Fruit fly (Drosophila melanogaster) whole organism, embryonic: Measurements from ENCODE around the gene CG32281.

Experiments used
- ATbp ChIP-seq: fragments of 200-800 bp; sonication (Bioruptor generic); optimal IDR thresholded peaks from 2 replicates; lab custom pipeline; 2017; ENCODE audit warnings: missing biosample characterization, mild to moderate bottlenecking, missing genetic modification characterization, missing genetic modification reagents
- CG11696 ChIP-seq: fragments of 200-800 bp; sonication (Bioruptor generic); IDR thresholded peaks from 2 replicates; pipeline ENCODE4 v1.3.6; 2022; ENCODE audit warnings: missing biosample characterization, missing genetic modification characterization
- CG12236 ChIP-seq: fragments of 200-800 bp; sonication (Bioruptor generic); optimal IDR thresholded peaks from 2 replicates; lab custom pipeline; 2016; ENCODE audit warnings: missing biosample characterization, missing genetic modification characterization
- CG12299 ChIP-seq: fragments of 200-800 bp; sonication (Bioruptor generic); optimal IDR thresholded peaks from 2 replicates; lab custom pipeline; 2018; ENCODE audit warnings: missing biosample characterization, mild to moderate bottlenecking, missing genetic modification characterization
- CG13894 ChIP-seq: fragments of 200-800 bp; sonication (Bioruptor generic); optimal IDR thresholded peaks from 3 replicates; lab custom pipeline; 2018; ENCODE audit warnings: missing biosample characterization, mild to moderate bottlenecking, missing genetic modification characterization, moderate library complexity
- CG14667 ChIP-seq: fragments of 200-800 bp; sonication (Bioruptor generic); IDR thresholded peaks from 2 replicates; pipeline ENCODE4 v1.3.6; 2022; ENCODE audit warnings: missing biosample characterization, missing genetic modification characterization
- CG15011 ChIP-seq: fragments of 200-800 bp; sonication (Bioruptor generic); optimal IDR thresholded peaks from 3 replicates; lab custom pipeline; 2018; ENCODE audit warnings: missing biosample characterization, mild to moderate bottlenecking, missing genetic modification characterization
- CG15269 ChIP-seq: fragments of 200-800 bp; sonication (Bioruptor generic); optimal IDR thresholded peaks from 2 replicates; lab custom pipeline; 2018; ENCODE audit warnings: missing biosample characterization, mild to moderate bottlenecking, missing genetic modification characterization, moderate library complexity
- CG1603 ChIP-seq: fragments of 200-800 bp; sonication (Bioruptor generic); optimal IDR thresholded peaks from 2 replicates; lab custom pipeline; 2019; ENCODE audit warnings: missing biosample characterization, mild to moderate bottlenecking, missing genetic modification characterization, moderate library complexity
- CG2202 ChIP-seq: fragments of 200-800 bp; sonication (Bioruptor generic); optimal IDR thresholded peaks from 2 replicates; lab custom pipeline; 2018; ENCODE audit warnings: missing biosample characterization, mild to moderate bottlenecking, missing genetic modification characterization
- CG2678 ChIP-seq: fragments of 200-800 bp; sonication (Bioruptor generic); optimal IDR thresholded peaks from 3 replicates; lab custom pipeline; 2019; ENCODE audit warnings: missing biosample characterization, mild to moderate bottlenecking, missing genetic modification characterization, moderate library complexity
- CG2889 ChIP-seq: fragments of 200-800 bp; sonication (Bioruptor generic); IDR thresholded peaks from 3 replicates; pipeline ENCODE4 v1.3.6; 2022; ENCODE audit warnings: missing biosample characterization, missing genetic modification characterization
- CG31224 ChIP-seq: fragments of 200-800 bp; sonication (Bioruptor generic); IDR thresholded peaks from 2 replicates; pipeline ENCODE4 v1.3.6; 2022; ENCODE audit warnings: missing biosample characterization, missing genetic modification characterization
- CG32767 ChIP-seq: fragments of 200-800 bp; sonication (Bioruptor generic); IDR thresholded peaks from 2 replicates; pipeline ENCODE4 v1.3.6; 2022; ENCODE audit warnings: missing biosample characterization, missing genetic modification characterization
- CG4282 ChIP-seq: fragments of 200-800 bp; sonication (Bioruptor generic); optimal IDR thresholded peaks from 2 replicates; lab custom pipeline; 2016; ENCODE audit warnings: missing biosample characterization, missing genetic modification characterization
- CG4617 ChIP-seq: fragments of 200-800 bp; sonication (Bioruptor generic); optimal IDR thresholded peaks from 3 replicates; lab custom pipeline; 2016; ENCODE audit warnings: missing biosample characterization, missing genetic modification characterization, borderline replicate concordance
- CG6272 ChIP-seq: fragments of 200-800 bp; sonication (Bioruptor generic); IDR thresholded peaks from 2 replicates; pipeline ENCODE4 v1.3.6; 2022; ENCODE audit warnings: missing biosample characterization, missing genetic modification characterization
- CG6854 ChIP-seq: fragments of 200-800 bp; sonication (Bioruptor generic); optimal IDR thresholded peaks from 3 replicates; lab custom pipeline; 2017; ENCODE audit warnings: missing biosample characterization, mild to moderate bottlenecking, missing genetic modification characterization
- CG7372 ChIP-seq: fragments of 200-800 bp; sonication (Bioruptor generic); IDR thresholded peaks from 2 replicates; pipeline ENCODE4 v1.3.6; 2022; ENCODE audit warnings: missing biosample characterization, missing genetic modification characterization
- CG8290 ChIP-seq, 3 experiments: fragments of 200-800 bp; sonication (Bioruptor generic); optimal IDR thresholded peaks; 2 replicates each; lab custom pipeline; 2016 to 2019; ENCODE audit warnings: missing biosample characterization in 3 of 3, missing genetic modification characterization in 3 of 3, mild to moderate bottlenecking in 2 of 3, moderate library complexity in 1 of 3
- CG8944 ChIP-seq: fragments of 200-800 bp; sonication (Bioruptor generic); optimal IDR thresholded peaks from 3 replicates; lab custom pipeline; 2016; ENCODE audit warnings: missing biosample characterization, missing genetic modification characterization
- CG9609 ChIP-seq: fragments of 200-800 bp; sonication (Bioruptor generic); optimal IDR thresholded peaks from 3 replicates; lab custom pipeline; 2016; ENCODE audit warnings: missing biosample characterization, missing genetic modification characterization
- CTCF ChIP-seq: fragments of 200-800 bp; sonication (Bioruptor generic); optimal IDR thresholded peaks from 2 replicates; lab custom pipeline; 2017; ENCODE audit warnings: missing biosample characterization, mild to moderate bottlenecking, missing genetic modification characterization, moderate library complexity
- Dp ChIP-seq: fragments of 200-800 bp; sonication (Bioruptor generic); optimal IDR thresholded peaks from 2 replicates; lab custom pipeline; 2018; ENCODE audit warnings: missing biosample characterization, mild to moderate bottlenecking, missing genetic modification characterization, moderate library complexity
- Fer2 ChIP-seq: fragments of 200-800 bp; sonication (Bioruptor generic); optimal IDR thresholded peaks from 2 replicates; lab custom pipeline; 2018; ENCODE audit warnings: missing biosample characterization, mild to moderate bottlenecking, missing genetic modification characterization, moderate library complexity
- Hmx ChIP-seq: fragments of 200-800 bp; sonication (Bioruptor generic); optimal IDR thresholded peaks from 2 replicates; lab custom pipeline; 2016; ENCODE audit warnings: missing biosample characterization, missing genetic modification characterization
- Lim3 ChIP-seq: fragments of 200-800 bp; sonication (Bioruptor generic); IDR thresholded peaks from 2 replicates; pipeline ENCODE4 v1.3.6; 2022; ENCODE audit warnings: missing biosample characterization, missing genetic modification characterization
- Meics ChIP-seq: fragments of 200-800 bp; sonication (Bioruptor generic); optimal IDR thresholded peaks from 2 replicates; lab custom pipeline; 2017; ENCODE audit warnings: missing biosample characterization, mild to moderate bottlenecking, missing genetic modification characterization
- Mes4 ChIP-seq: fragments of 200-800 bp; sonication (Bioruptor generic); optimal IDR thresholded peaks from 2 replicates; lab custom pipeline; 2016; ENCODE audit warnings: missing biosample characterization, missing genetic modification characterization
- Neu2 ChIP-seq: fragments of 200-800 bp; sonication (Bioruptor generic); optimal IDR thresholded peaks from 3 replicates; lab custom pipeline; 2016; ENCODE audit warnings: missing biosample characterization, missing genetic modification characterization, borderline replicate concordance
- Pdp1 ChIP-seq, 2 experiments: fragments of 200-800 bp; sonication (Bioruptor generic); optimal IDR thresholded peaks; 3 replicates each; lab custom pipeline; 2016; ENCODE audit warnings: missing biosample characterization in 2 of 2, missing genetic modification characterization in 2 of 2, mild to moderate bottlenecking in 1 of 2, moderate library complexity in 1 of 2
- Sry-β ChIP-seq: fragments of 200-800 bp; sonication (Bioruptor generic); optimal IDR thresholded peaks from 2 replicates; lab custom pipeline; 2018; ENCODE audit warnings: missing biosample characterization, mild to moderate bottlenecking, missing genetic modification characterization, moderate library complexity
- YL-1 ChIP-seq: fragments of 200-800 bp; sonication (Bioruptor generic); optimal IDR thresholded peaks from 3 replicates; lab custom pipeline; 2017; ENCODE audit warnings: missing biosample characterization, mild to moderate bottlenecking, missing genetic modification characterization
- az2 ChIP-seq: fragments of 200-800 bp; sonication (Bioruptor generic); optimal IDR thresholded peaks from 3 replicates; lab custom pipeline; 2016; ENCODE audit warnings: missing biosample characterization, missing genetic modification characterization
- bcd ChIP-seq: fragments of 200-800 bp; sonication (Bioruptor generic); optimal IDR thresholded peaks from 2 replicates; lab custom pipeline; 2017; ENCODE audit warnings: missing biosample characterization, mild to moderate bottlenecking, missing genetic modification characterization
- chif ChIP-seq, 2 experiments: fragments of 200-800 bp; sonication (Bioruptor generic); optimal IDR thresholded peaks; 3 replicates each; lab custom pipeline; 2016; ENCODE audit warnings: missing biosample characterization in 2 of 2, missing genetic modification characterization in 2 of 2
- crol ChIP-seq: fragments of 200-800 bp; sonication (Bioruptor generic); IDR thresholded peaks from 2 replicates; pipeline ENCODE4 v1.3.6; 2022; ENCODE audit warnings: missing biosample characterization, missing genetic modification characterization
- dati ChIP-seq: fragments of 200-800 bp; sonication (Bioruptor generic); IDR thresholded peaks from 2 replicates; pipeline ENCODE4 v1.3.6; 2022; ENCODE audit warnings: missing biosample characterization, missing genetic modification characterization
- dmrt11E ChIP-seq: fragments of 200-800 bp; sonication (Bioruptor generic); optimal IDR thresholded peaks from 3 replicates; lab custom pipeline; 2018; ENCODE audit warnings: missing biosample characterization, mild to moderate bottlenecking, missing genetic modification characterization, moderate library complexity
- esg ChIP-seq: fragments of 200-800 bp; sonication (Bioruptor generic); conservative IDR thresholded peaks from 2 replicates; pipeline ENCODE4 v1.3.6; 2022; ENCODE audit warnings: missing biosample characterization, missing genetic modification characterization
- gce ChIP-seq: fragments of 200-800 bp; sonication (Bioruptor generic); IDR thresholded peaks from 3 replicates; pipeline ENCODE4 v1.3.6; 2022; ENCODE audit warnings: missing biosample characterization, missing genetic modification characterization
- gsb ChIP-seq: fragments of 200-800 bp; sonication (Bioruptor generic); IDR thresholded peaks from 2 replicates; pipeline ENCODE4 v1.3.6; 2022; ENCODE audit warnings: missing biosample characterization, missing genetic modification characterization
- h ChIP-seq: fragments of >200 bp; optimal IDR thresholded peaks from 2 replicates; lab custom pipeline; 2017
- inv ChIP-seq: fragments of 200-800 bp; sonication (Bioruptor generic); IDR thresholded peaks from 2 replicates; pipeline ENCODE4 v1.3.6; 2022; ENCODE audit warnings: missing biosample characterization, missing genetic modification characterization; ENCODE audit not compliant: partially characterized antibody
- nerfin-1 ChIP-seq: fragments of 200-800 bp; sonication (Bioruptor generic); optimal IDR thresholded peaks from 3 replicates; lab custom pipeline; 2019; ENCODE audit warnings: missing biosample characterization, mild to moderate bottlenecking, missing genetic modification characterization, moderate library complexity
- psq ChIP-seq: fragments of 200-800 bp; sonication (Bioruptor generic); optimal IDR thresholded peaks from 2 replicates; lab custom pipeline; 2017; ENCODE audit warnings: missing biosample characterization, missing genetic modification characterization
- schlank ChIP-seq: fragments of 200-800 bp; sonication (Bioruptor generic); optimal IDR thresholded peaks from 2 replicates; lab custom pipeline; 2018; ENCODE audit warnings: missing biosample characterization, mild to moderate bottlenecking, missing genetic modification characterization
- sisA ChIP-seq: fragments of 200-800 bp; sonication (Bioruptor generic); IDR thresholded peaks from 2 replicates; pipeline ENCODE4 v1.3.6; 2022; ENCODE audit warnings: missing biosample characterization, missing genetic modification characterization
- sug ChIP-seq: fragments of 200-800 bp; optimal IDR thresholded peaks from 2 replicates; lab custom pipeline; 2019; ENCODE audit warnings: missing biosample characterization, mild to moderate bottlenecking, missing genetic modification characterization, moderate library complexity
- tio ChIP-seq: fragments of 200-800 bp; sonication (Bioruptor generic); optimal IDR thresholded peaks from 2 replicates; lab custom pipeline; 2017; ENCODE audit warnings: missing biosample characterization, missing genetic modification characterization, inconsistent platforms
- unc-4 ChIP-seq: fragments of 200-800 bp; sonication (Bioruptor generic); IDR thresholded peaks from 2 replicates; pipeline ENCODE4 v1.3.6; 2022; ENCODE audit warnings: missing biosample characterization, missing genetic modification characterization; ENCODE audit not compliant: partially characterized antibody
- yki ChIP-seq: fragments of >200 bp; optimal IDR thresholded peaks from 3 replicates; lab custom pipeline; 2018

The CG32281 gene

dm6 chr3L:3194059-3194458 lies 24.9 kb downstream of the CG32281 start (continued):
- peak; percentile 68 for TF ChIP-seq schlank (tag; lab: Kevin White, UChicago)
- TF ChIP-seq psq (GFP tag; lab: Kevin White, UChicago): peak; percentile 75
- TF ChIP-seq Neu2 (GFP tag; lab: Kevin White, UChicago): no peak
- TF ChIP-seq Sry-β (GFP tag; lab: Kevin White, UChicago): peak; percentile 58
- TF ChIP-seq CG13894 (tag; lab: Kevin White, UChicago): peak; percentile 89
- TF ChIP-seq CG11696 (GFP tag; lab: Robert Waterston, UW): peak; percentile 99
- TF ChIP-seq h (lab: Kevin White, UChicago): no peak
- TF ChIP-seq Pdp1 (GFP tag; optimal IDR thresholded peaks at IDR 0.05; lab: Kevin White, UChicago): peak; percentile 55
- TF ChIP-seq CG12299 (tag; lab: Kevin White, UChicago): peak; percentile 93
- TF ChIP-seq crol (GFP tag; lab: Robert Waterston, UW): peak; percentile 53
- TF ChIP-seq YL-1 (GFP tag; lab: Kevin White, UChicago): peak; percentile 74
- TF ChIP-seq CG2678 (tag; lab: Kevin White, UChicago): peak; percentile 96
- TF ChIP-seq gce (GFP tag; lab: Robert Waterston, UW): peak; percentile 86
- no peak for TF ChIP-seq Hmx (GFP tag; lab: Kevin White, UChicago)
- TF ChIP-seq yki (lab: Kevin White, UChicago): no peak
- no peak for TF ChIP-seq CG12236 (GFP tag; lab: Kevin White, UChicago)
- peak; percentile 93 for TF ChIP-seq dmrt11E (tag; lab: Kevin White, UChicago)
- TF ChIP-seq sug (tag; lab: Kevin White, UChicago): peak; percentile 75
- peak; percentile 90 for TF ChIP-seq bcd (GFP tag; lab: Kevin White, UChicago)
- TF ChIP-seq sisA: peak; percentile 91
- peak; percentile 90 for TF ChIP-seq CG32767 (GFP tag; lab: Robert Waterston, UW)
- peak; percentile 86 for TF ChIP-seq CG31224
- TF ChIP-seq gsb (GFP tag; lab: Robert Waterston, UW): peak; percentile 93
- TF ChIP-seq esg: peak; percentile 89
- peak; percentile 87 for TF ChIP-seq CG2202 (tag; lab: Kevin White, UChicago)
- TF ChIP-seq chif (GFP tag; optimal IDR thresholded peaks at IDR 0.05; lab: Kevin White, UChicago): peak; percentile 47 to 57
- TF ChIP-seq CG2889 (GFP tag; lab: Robert Waterston, UW): peak; percentile 81
- peak; percentile 88 for TF ChIP-seq CG6854
- TF ChIP-seq dati (GFP tag; lab: Robert Waterston, UW): peak; percentile 78; the same call in 1 of the 2 replicates
- no peak for TF ChIP-seq CG4282 (GFP tag; lab: Kevin White, UChicago)
- peak; percentile 96 for TF ChIP-seq CG15269
- peak; percentile 81 for TF ChIP-seq CG6272 (GFP tag; lab: Robert Waterston, UW)
- TF ChIP-seq unc-4 (GFP tag; lab: Robert Waterston, UW): no peak
- TF ChIP-seq az2 (GFP tag; lab: Kevin White, UChicago): peak; percentile 91
- TF ChIP-seq CG7372 (GFP tag; lab: Robert Waterston, UW): peak; percentile 92
- TF ChIP-seq Meics (GFP tag; lab: Kevin White, UChicago): peak; percentile 94
- peak; percentile 31 for TF ChIP-seq CG8944 (GFP tag; lab: Kevin White, UChicago)
- TF ChIP-seq Mes4: peak; percentile 8
- peak; percentile 77 for TF ChIP-seq Fer2 (tag; lab: Kevin White, UChicago)
- peak; percentile 82 for TF ChIP-seq nerfin-1 (tag; lab: Kevin White, UChicago)
- TF ChIP-seq ATbp (GFP tag; lab: Kevin White, UChicago): peak; percentile 93
- peak; percentile 61 for TF ChIP-seq CG4617
- no peak for TF ChIP-seq inv
- TF ChIP-seq CG8290 (GFP tag; optimal IDR thresholded peaks at IDR 0.05; lab: Kevin White, UChicago): peak; percentile 75
- peak in 1 of 2 experiments; percentile 82 for TF ChIP-seq CG8290 (tag; optimal IDR thresholded peaks at IDR 0.05; lab: Kevin White, UChicago)
- peak; percentile 83 for TF ChIP-seq CG15011
- peak; percentile 88 for TF ChIP-seq CG1603 (tag; lab: Kevin White, UChicago)
- peak; percentile 88 for TF ChIP-seq tio (GFP tag; lab: Kevin White, UChicago)
- no peak for TF ChIP-seq Dp
- TF ChIP-seq CG9609 (GFP tag; lab: Kevin White, UChicago): peak; percentile 13
- TF ChIP-seq Lim3 (GFP tag; lab: Robert Waterston, UW): peak; percentile 55
- TF ChIP-seq CG14667: peak; percentile 90
- TF ChIP-seq CTCF: peak; percentile 59
